Worm (Caenorhabditis elegans): ENCODE data around the gene suox-1.

- TF ChIP-seq ama-1 (optimal IDR thresholded peaks at IDR 0.05): no peak
- no peak for TF ChIP-seq hmbx-1 (tag; optimal IDR thresholded peaks at IDR 0.05)
- no peak for TF ChIP-seq hmg-4 (GFP tag; optimal IDR thresholded peaks at IDR 0.05)
- TF ChIP-seq F13C5.2 (tag; optimal IDR thresholded peaks at IDR 0.05): no peak
- TF ChIP-seq pes-1 (GFP tag; IDR thresholded peaks at IDR 0.05): no peak
- TF ChIP-seq ceh-36 (tag; optimal IDR thresholded peaks at IDR 0.05): no peak
- no peak for TF ChIP-seq flt-1 (GFP tag; IDR thresholded peaks at IDR 0.05)
- no peak for TF ChIP-seq B0310.2 (tag; optimal IDR thresholded peaks at IDR 0.05)
- TF ChIP-seq tbx-11 (GFP tag; IDR thresholded peaks at IDR 0.05): no peak
- no peak for TF ChIP-seq ets-7 (tag; optimal IDR thresholded peaks at IDR 0.05)
- TF ChIP-seq tra-4 (tag; optimal IDR thresholded peaks at IDR 0.05): no peak
- no peak for TF ChIP-seq ceh-13 (GFP tag; optimal IDR thresholded peaks at IDR 0.05)
- no peak for TF ChIP-seq scrt-1 (GFP tag; IDR thresholded peaks at IDR 0.05)
Measured at ce11 chrX:15528472-15528871, 31.1 kb downstream of the suox-1 start.
